2 fruit fly cellular contexts compared by ENCODE assay signal in genomic region chrX:2071878-2072817, dm6.
TF ChIP-seq lines count a peak whose summit lies in the region.

Gene Rtca, plus strand, starts transcription at chrX:2072413.

TF ChIP-seq in whole organism, embryonic, 481 proteins besides CTCF, POLR2A, EP300 and RAD21 (continued from another document and continues in another):
- TF ChIP-seq Lim3 (GFP tag; IDR thresholded peaks at IDR 0.05; lab: Robert Waterston, UW): no peak
- TF ChIP-seq CG4328 (GFP tag; optimal IDR thresholded peaks at IDR 0.05; lab: Kevin White, UChicago): no peak
- no peak for TF ChIP-seq run (tag; optimal IDR thresholded peaks at IDR 0.05; lab: Kevin White, UChicago)
- no peak for TF ChIP-seq tna (GFP tag; IDR thresholded peaks at IDR 0.05; lab: Robert Waterston, UW; ENCODE audit: partially characterized antibody)
- TF ChIP-seq Six4 (GFP tag; optimal IDR thresholded peaks at IDR 0.05; lab: Kevin White, UChicago): peak; percentile 33
- TF ChIP-seq fru (optimal IDR thresholded peaks at IDR 0.05; lab: Kevin White, UChicago): no peak
- TF ChIP-seq NK7.1 (GFP tag; optimal IDR thresholded peaks at IDR 0.05; lab: Kevin White, UChicago): peak; percentile 41
- peak; percentile 20; the same call in 1 of the 2 replicates for TF ChIP-seq ap (GFP tag; IDR thresholded peaks at IDR 0.05; lab: Robert Waterston, UW)
- TF ChIP-seq CG4820 (GFP tag; optimal IDR thresholded peaks at IDR 0.05; lab: Kevin White, UChicago): peak; percentile 42
- TF ChIP-seq toy (GFP tag; IDR thresholded peaks at IDR 0.05; lab: Robert Waterston, UW): no peak
- peak; percentile 38; the same call in 1 of the 3 replicates for TF ChIP-seq CG11093 (GFP tag; IDR thresholded peaks at IDR 0.05; lab: Robert Waterston, UW)
- 0 out of 2 replicates have a peak, but pooled peaks have one; percentile 37 for TF ChIP-seq ssp (GFP tag; IDR thresholded peaks at IDR 0.05; lab: Robert Waterston, UW)
- peak; percentile 44 for TF ChIP-seq pnt (GFP tag; optimal IDR thresholded peaks at IDR 0.05; lab: Kevin White, UChicago)
- peak; percentile 92 for TF ChIP-seq Deaf1 (tag; optimal IDR thresholded peaks at IDR 0.05; lab: Kevin White, UChicago)
- no peak for TF ChIP-seq CG8478 (optimal IDR thresholded peaks at IDR 0.05; lab: Kevin White, UChicago)
- TF ChIP-seq wdn (GFP tag; IDR thresholded peaks at IDR 0.05; lab: Robert Waterston, UW): peak; percentile 56
- peak; percentile 64; the same call in 1 of the 2 replicates for TF ChIP-seq sob (GFP tag; IDR thresholded peaks at IDR 0.05; lab: Robert Waterston, UW)
- TF ChIP-seq tll (GFP tag; optimal IDR thresholded peaks at IDR 0.05; lab: Kevin White, UChicago): peak in 1 of 2 experiments; percentile 17
- peak; percentile 22 for TF ChIP-seq kah (GFP tag; optimal IDR thresholded peaks at IDR 0.05; lab: Kevin White, UChicago)
- TF ChIP-seq trh (GFP tag; optimal IDR thresholded peaks at IDR 0.05; lab: Kevin White, UChicago): peak; percentile 6
- peak; percentile 70 for TF ChIP-seq CoRest (tag; optimal IDR thresholded peaks at IDR 0.05; lab: Kevin White, UChicago)
- TF ChIP-seq CG31388 (GFP tag; optimal IDR thresholded peaks at IDR 0.05; lab: Kevin White, UChicago): no peak
- peak; percentile 2 for TF ChIP-seq sima (GFP tag; optimal IDR thresholded peaks at IDR 0.05; lab: Kevin White, UChicago)
- TF ChIP-seq Med (GFP tag; lab: Kevin White, UChicago): peak; percentile 93
- TF ChIP-seq exex (tag; optimal IDR thresholded peaks at IDR 0.05; lab: Kevin White, UChicago): no peak
- TF ChIP-seq jing (GFP tag; optimal IDR thresholded peaks at IDR 0.05; lab: Kevin White, UChicago): peak; percentile 37
- peak; percentile 30 for TF ChIP-seq CG10147 (GFP tag; optimal IDR thresholded peaks at IDR 0.05; lab: Kevin White, UChicago)
- TF ChIP-seq aop (GFP tag; IDR thresholded peaks at IDR 0.05; lab: Robert Waterston, UW): no peak
- TF ChIP-seq al (GFP tag; IDR thresholded peaks at IDR 0.05; lab: Robert Waterston, UW): peak; percentile 42; the same call in 1 of the 2 replicates
- TF ChIP-seq CG10209 (GFP tag; optimal IDR thresholded peaks at IDR 0.05; lab: Kevin White, UChicago): peak; percentile 66
- TF ChIP-seq CG9876 (GFP tag; optimal IDR thresholded peaks at IDR 0.05; lab: Kevin White, UChicago): peak; percentile 25
- TF ChIP-seq HLH4C (GFP tag; IDR thresholded peaks at IDR 0.05; lab: Robert Waterston, UW; ENCODE audit: partially characterized antibody): no peak
- TF ChIP-seq Meics (GFP tag; optimal IDR thresholded peaks at IDR 0.05; lab: Kevin White, UChicago): peak; percentile 74
- TF ChIP-seq Nf-YA (GFP tag; IDR thresholded peaks at IDR 0.05; lab: Robert Waterston, UW): 0 out of 2 replicates have a peak, but pooled peaks have one; percentile 8
- TF ChIP-seq ci (GFP tag; IDR thresholded peaks at IDR 0.05; lab: Robert Waterston, UW): peak; percentile 52; the same call in 1 of the 3 replicates
- peak; percentile 37 for TF ChIP-seq Abd-B (GFP tag; optimal IDR thresholded peaks at IDR 0.05; lab: Kevin White, UChicago)
- no peak for TF ChIP-seq Doc3 (GFP tag; IDR thresholded peaks at IDR 0.05; lab: Robert Waterston, UW; ENCODE audit: partially characterized antibody)
- TF ChIP-seq ara (GFP tag; IDR thresholded peaks at IDR 0.05; lab: Robert Waterston, UW): 0 out of 2 replicates have a peak, but pooled peaks have one; percentile 15
- TF ChIP-seq Hr3 (GFP tag; optimal IDR thresholded peaks at IDR 0.05; lab: Kevin White, UChicago): peak; percentile 60
- no peak for TF ChIP-seq CG11560 (tag; IDR thresholded peaks at IDR 0.05; lab: Robert Waterston, UW)
- TF ChIP-seq Rx (GFP tag; IDR thresholded peaks at IDR 0.05; lab: Robert Waterston, UW): no peak; the same call in 1 of the 2 replicates
- TF ChIP-seq CG7839 (tag; optimal IDR thresholded peaks at IDR 0.05; lab: Kevin White, UChicago): peak; percentile 80
- TF ChIP-seq Xbp1 (GFP tag; optimal IDR thresholded peaks at IDR 0.05; lab: Kevin White, UChicago): peak; percentile 65
- peak; percentile 71 for TF ChIP-seq HmgZ (tag; optimal IDR thresholded peaks at IDR 0.05; lab: Kevin White, UChicago)
- TF ChIP-seq fu2 (GFP tag; optimal IDR thresholded peaks at IDR 0.05; lab: Kevin White, UChicago): peak; percentile 35
- TF ChIP-seq tx (GFP tag; optimal IDR thresholded peaks at IDR 0.05; lab: Kevin White, UChicago): peak; percentile 68
- 0 out of 2 replicates have a peak, but pooled peaks have one; percentile 11 for TF ChIP-seq ro (GFP tag; IDR thresholded peaks at IDR 0.05; lab: Robert Waterston, UW)
- TF ChIP-seq vvl (GFP tag; IDR thresholded peaks at IDR 0.05; lab: Robert Waterston, UW): peak; percentile 78
- no peak for TF ChIP-seq CG9797 (GFP tag; optimal IDR thresholded peaks at IDR 0.05; lab: Kevin White, UChicago)
- peak; percentile 44 for TF ChIP-seq HHEX (GFP tag; optimal IDR thresholded peaks at IDR 0.05; lab: Kevin White, UChicago)
- peak; percentile 12 for TF ChIP-seq MTF-1 (GFP tag; optimal IDR thresholded peaks at IDR 0.05; lab: Kevin White, UChicago; ENCODE audit: borderline replicate concordance)
- TF ChIP-seq repo (GFP tag; optimal IDR thresholded peaks at IDR 0.05; lab: Kevin White, UChicago): peak; percentile 47
- no peak for TF ChIP-seq CG2116 (GFP tag; optimal IDR thresholded peaks at IDR 0.05; lab: Kevin White, UChicago)
- TF ChIP-seq sc (optimal IDR thresholded peaks at IDR 0.05; lab: Kevin White, UChicago): no peak
- peak; percentile 12 for TF ChIP-seq sc (GFP tag; optimal IDR thresholded peaks at IDR 0.05; lab: Kevin White, UChicago)
- TF ChIP-seq CG6791 (GFP tag; IDR thresholded peaks at IDR 0.05; lab: Robert Waterston, UW; ENCODE audit: partially characterized antibody): no peak
- TF ChIP-seq CG7357 (GFP tag; IDR thresholded peaks at IDR 0.05; lab: Robert Waterston, UW): no peak
- TF ChIP-seq CG12219 (GFP tag; optimal IDR thresholded peaks at IDR 0.05; lab: Kevin White, UChicago): peak; percentile 55
- TF ChIP-seq hkb (optimal IDR thresholded peaks at IDR 0.05; lab: Kevin White, UChicago): no peak
- TF ChIP-seq hkb (GFP tag; IDR thresholded peaks at IDR 0.05; lab: Robert Waterston, UW): peak; percentile 79
- TF ChIP-seq Nf-YB (GFP tag; optimal IDR thresholded peaks at IDR 0.05; lab: Kevin White, UChicago): peak; percentile 19
- TF ChIP-seq CG33213 (GFP tag; optimal IDR thresholded peaks at IDR 0.05; lab: Kevin White, UChicago): no peak
- peak; percentile 8 for TF ChIP-seq CG1529 (GFP tag; optimal IDR thresholded peaks at IDR 0.05; lab: Kevin White, UChicago)
- TF ChIP-seq CG3726 (GFP tag; IDR thresholded peaks at IDR 0.05; lab: Robert Waterston, UW): 0 out of 3 replicates have a peak, but pooled peaks have one; percentile 62

TF ChIP-seq in whole organism, prepupa, 60 proteins besides CTCF, POLR2A, EP300 and RAD21 (continued from another document):
- TF ChIP-seq esn (GFP tag; optimal IDR thresholded peaks at IDR 0.05; lab: Kevin White, UChicago): peak; percentile 92
- no peak for TF ChIP-seq Hr38 (GFP tag; optimal IDR thresholded peaks at IDR 0.05; lab: Kevin White, UChicago)
- TF ChIP-seq Sox15 (GFP tag; optimal IDR thresholded peaks at IDR 0.05; lab: Kevin White, UChicago): peak; percentile 79
- TF ChIP-seq CG6808 (GFP tag; optimal IDR thresholded peaks at IDR 0.05; lab: Kevin White, UChicago): peak; percentile 89
- TF ChIP-seq CG1621 (tag; optimal IDR thresholded peaks at IDR 0.05; lab: Kevin White, UChicago): peak; percentile 88
- peak; percentile 78 for TF ChIP-seq Gug (GFP tag; IDR thresholded peaks at IDR 0.05; lab: Robert Waterston, UW)
- peak; percentile 75 for TF ChIP-seq CG11294 (GFP tag; IDR thresholded peaks at IDR 0.05; lab: Robert Waterston, UW)
- TF ChIP-seq dsx (GFP tag; optimal IDR thresholded peaks at IDR 0.05; lab: Kevin White, UChicago; ENCODE audit: poor library complexity, severe bottlenecking): peak; percentile 77
